Fruit fly (Drosophila melanogaster): Measurements from ENCODE around the gene CG42834.

DNA sequence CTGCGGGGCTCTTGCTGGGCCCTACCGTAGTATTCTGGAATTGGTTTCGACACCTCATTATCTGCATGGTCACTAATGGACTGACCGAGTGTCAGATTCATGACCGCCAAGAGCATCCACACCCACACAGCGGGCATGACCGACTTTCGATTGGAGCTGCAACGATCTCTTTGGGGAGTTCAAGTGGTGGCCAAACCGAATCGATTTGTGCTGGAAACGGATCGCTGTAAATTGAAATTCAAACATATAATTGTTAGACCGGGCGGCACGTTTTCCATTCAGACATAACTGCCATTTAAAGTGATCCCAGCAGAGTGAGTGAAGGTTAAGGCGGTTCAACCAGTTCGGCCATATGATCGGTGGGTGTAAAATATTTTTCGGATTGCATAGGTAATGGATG, 12.1 kb upstream of the CG42834 start, which contains the start of the genes CG42824 and CG42798:
- TF ChIP-seq psq (GFP tag; optimal IDR thresholded peaks at IDR 0.05) (no peak), Dfd (GFP tag; optimal IDR thresholded peaks at IDR 0.05) (no peak), brk (GFP tag; optimal IDR thresholded peaks at IDR 0.05) (no peak)
